Worm (Caenorhabditis elegans) whole organism, L4 larva: ENCODE measurements around the gene clec-26.

ENCODE experiments used
- F49E8.2 ChIP-seq: sonication (generic microtip); optimal IDR thresholded peaks from 2 replicates; lab custom pipeline; 2016; ENCODE audit warnings: missing compliant biosample characterization, mild to moderate bottlenecking, missing genetic modification characterization, borderline replicate concordance
- nhr-28 ChIP-seq: fragments of 150-350 bp; optimal IDR thresholded peaks from 2 replicates; lab custom pipeline; 2014; ENCODE audit warnings: missing biosample characterization, missing genetic modification characterization
- pha-4 ChIP-seq, 2 experiments: fragments of 150-350 bp in 1 of 2; fragments of 200-800 bp in 1 of 2; sonication (Bioruptor generic) in 1 of 2; IDR thresholded peaks in 1 of 2; optimal IDR thresholded peaks in 1 of 2; 2 replicates each; pipeline versions ENCODE4 v1.3.6 to Lab custom; 2014 to 2022; ENCODE audit warnings: missing genetic modification characterization in 2 of 2, missing genetic modification reagents in 2 of 2, missing biosample characterization in 1 of 2, missing compliant biosample characterization in 1 of 2
- spr-3 ChIP-seq: fragments of 200-800 bp; sonication (Bioruptor generic); optimal IDR thresholded peaks from 2 replicates; lab custom pipeline; 2018; ENCODE audit warnings: mild to moderate bottlenecking, missing genetic modification characterization, missing compliant biosample characterization

DNA sequence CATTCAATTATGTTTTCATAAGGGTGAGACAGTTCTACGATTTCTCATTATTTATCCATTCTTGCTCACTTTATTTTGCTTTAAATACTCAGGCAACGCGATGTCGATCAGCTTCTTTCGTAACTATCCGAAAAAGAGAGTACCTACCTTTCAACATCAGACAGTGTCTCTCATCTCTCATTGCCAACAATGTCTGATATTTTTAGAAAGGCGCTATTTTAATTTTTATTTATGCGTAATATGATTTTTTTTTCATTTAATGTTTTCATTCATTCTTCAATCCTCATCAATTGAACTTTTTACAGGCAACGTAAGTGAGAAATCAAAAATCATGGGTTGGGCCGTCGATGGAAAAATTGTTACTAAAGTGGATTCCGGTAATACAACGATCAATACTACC, 36.3 kb downstream of the clec-26 start, which contains the start of gene F09C6.13:
- TF ChIP-seq nhr-28 (tag; lab: Kevin White, UChicago) (no peak), spr-3 (GFP tag; lab: Kevin White, UChicago) (no peak), pha-4 (GFP tag; IDR thresholded peaks at IDR 0.05; lab: Robert Waterston, UW) (no peak), pha-4 (tag; optimal IDR thresholded peaks at IDR 0.05; lab: Kevin White, UChicago) (no peak), F49E8.2 (tag; lab: Kevin White, UChicago) (no peak)
